Worm (Caenorhabditis elegans) whole organism, L4 larva: ENCODE data around the gene T28H10.1.

Experiments used
- fos-1 ChIP-seq: fragments of 150-350 bp; optimal IDR thresholded peaks from 2 replicates; lab custom pipeline; 2014; ENCODE audit warnings: missing biosample characterization, missing genetic modification characterization
- hmg-1.1 ChIP-seq: fragments of 200-800 bp; sonication (Bioruptor generic); IDR thresholded peaks from 2 replicates; pipeline ENCODE4 v1.3.6; 2022; ENCODE audit warnings: missing genetic modification reagents, missing genetic modification characterization, missing compliant biosample characterization
- jun-1 ChIP-seq: fragments of 150-350 bp; optimal IDR thresholded peaks from 2 replicates; lab custom pipeline; 2014; ENCODE audit warnings: missing biosample characterization, missing genetic modification reagents, missing genetic modification characterization
- lin-39 ChIP-seq: fragments of 150-350 bp; optimal IDR thresholded peaks from 2 replicates; lab custom pipeline; 2014; ENCODE audit warnings: missing biosample characterization, missing genetic modification reagents, missing genetic modification characterization
- nhr-11 ChIP-seq: fragments of 150-350 bp; optimal IDR thresholded peaks from 2 replicates; lab custom pipeline; 2014; ENCODE audit warnings: missing biosample characterization, missing genetic modification characterization
- nhr-237 ChIP-seq: sonication (generic microtip); optimal IDR thresholded peaks from 2 replicates; lab custom pipeline; 2017; ENCODE audit warnings: missing biosample characterization, missing genetic modification characterization
- nhr-28 ChIP-seq: fragments of 150-350 bp; optimal IDR thresholded peaks from 2 replicates; lab custom pipeline; 2014; ENCODE audit warnings: missing biosample characterization, missing genetic modification characterization
- skn-1 ChIP-seq: fragments of 150-350 bp; optimal IDR thresholded peaks from 2 replicates; lab custom pipeline; 2014; ENCODE audit warnings: missing biosample characterization, missing genetic modification characterization
- tag-97 ChIP-seq: fragments of 200-800 bp; sonication (Bioruptor generic); IDR thresholded peaks from 2 replicates; pipeline ENCODE4 v1.3.6; 2022; ENCODE audit warnings: missing genetic modification characterization, missing compliant biosample characterization
- zip-2 ChIP-seq: fragments of 150-350 bp; optimal IDR thresholded peaks from 2 replicates; lab custom pipeline; 2014; ENCODE audit warnings: missing biosample characterization, missing genetic modification characterization
- ztf-11 ChIP-seq: fragments of 150-350 bp; optimal IDR thresholded peaks from 2 replicates; lab custom pipeline; 2014; ENCODE audit warnings: missing biosample characterization, missing genetic modification characterization

DNA sequence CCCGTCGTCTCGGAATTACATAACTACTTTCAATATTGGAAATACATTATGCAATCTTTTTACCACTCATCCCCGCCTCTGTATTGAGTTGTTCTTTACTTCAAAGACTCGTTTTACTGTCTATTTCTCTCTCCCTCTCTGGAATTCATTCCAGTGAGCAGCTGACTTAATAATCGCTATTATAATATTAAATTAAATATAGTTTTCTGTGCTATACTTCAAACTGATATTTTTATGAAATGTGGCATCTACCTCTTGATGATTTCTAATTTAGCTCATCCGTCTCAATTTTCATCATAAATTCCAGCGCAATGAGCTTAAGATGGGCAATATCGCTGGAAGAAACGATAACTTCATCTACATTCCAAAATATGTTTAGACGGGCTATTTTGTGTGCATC is at the start of gene T28H10.1:
- TF ChIP-seq skn-1 (tag; lab: Kevin White, UChicago) (no peak), nhr-237 (no peak), nhr-11 (no peak), ztf-11 (no peak), jun-1 (no peak), fos-1 (tag; lab: Kevin White, UChicago) (no peak), lin-39 (tag; lab: Kevin White, UChicago) (no peak), hmg-1.1 (GFP tag; lab: Robert Waterston, UW) (no peak), zip-2 (tag; lab: Kevin White, UChicago) (no peak), nhr-28 (no peak), tag-97 (no peak)
